Worm (Caenorhabditis elegans): Measurements from ENCODE around the gene chil-17.

Gene chil-17

ce11 chrII:9431119-9431518, 8.8 kb downstream of the chil-17 start:
- TF ChIP-seq sdc-2 (tag; optimal IDR thresholded peaks at IDR 0.05) (no peak), ceh-22 (tag; optimal IDR thresholded peaks at IDR 0.05) (no peak), K02D7.2 (tag; optimal IDR thresholded peaks at IDR 0.05) (no peak), pqm-1 (tag; optimal IDR thresholded peaks at IDR 0.05) (no peak), ceh-14 (tag; optimal IDR thresholded peaks at IDR 0.05) (no peak), pha-4 (tag; optimal IDR thresholded peaks at IDR 0.05) (no peak), mec-3 (tag; optimal IDR thresholded peaks at IDR 0.05; ENCODE audit: borderline replicate concordance) (no peak), lin-11 (tag; optimal IDR thresholded peaks at IDR 0.05) (no peak), ref-2 (tag; optimal IDR thresholded peaks at IDR 0.05) (no peak), pha-2 (tag; optimal IDR thresholded peaks at IDR 0.05) (no peak)

- TF ChIP-seq eyg-1 (tag; optimal IDR thresholded peaks at IDR 0.05) = no peak
- TF ChIP-seq madf-2 (tag; optimal IDR thresholded peaks at IDR 0.05) = no peak
- no peak for TF ChIP-seq ceh-9 (tag; optimal IDR thresholded peaks at IDR 0.05)
- TF ChIP-seq unc-55 (GFP tag; optimal IDR thresholded peaks at IDR 0.05) = no peak
- no peak for TF ChIP-seq sox-4 (tag; optimal IDR thresholded peaks at IDR 0.05)
- no peak for TF ChIP-seq Y22D7AL.16 (tag; optimal IDR thresholded peaks at IDR 0.05)
- no peak for TF ChIP-seq elt-4 (tag; optimal IDR thresholded peaks at IDR 0.05)
- no peak for TF ChIP-seq che-1 (tag; optimal IDR thresholded peaks at IDR 0.05)
- TF ChIP-seq nhr-11 (tag; optimal IDR thresholded peaks at IDR 0.05) = no peak
- TF ChIP-seq zip-5 (tag; optimal IDR thresholded peaks at IDR 0.05) = no peak
- TF ChIP-seq ama-1 (optimal IDR thresholded peaks at IDR 0.05) = no peak
- TF ChIP-seq T23F11.4 (GFP tag; optimal IDR thresholded peaks at IDR 0.05) = no peak
- no peak for TF ChIP-seq F13H6.1 (tag; optimal IDR thresholded peaks at IDR 0.05)
- TF ChIP-seq fkh-10 (GFP tag; optimal IDR thresholded peaks at IDR 0.05) = no peak
- no peak for TF ChIP-seq ceh-19 (GFP tag; optimal IDR thresholded peaks at IDR 0.05)
- TF ChIP-seq K02D7.2 (tag; optimal IDR thresholded peaks at IDR 0.05) = no peak
- TF ChIP-seq ref-2 (tag; optimal IDR thresholded peaks at IDR 0.05) = no peak
Observed at ce11 chrII:9427644-9428043, 12.3 kb downstream of the chil-17 start, which contains the start of gene M176.5. Gene M176.5, minus strand, starts transcription at chrII:9427744.

- no peak for TF ChIP-seq ceh-19 (GFP tag; optimal IDR thresholded peaks at IDR 0.05)
- no peak for TF ChIP-seq pha-2 (tag; optimal IDR thresholded peaks at IDR 0.05)
- no peak for TF ChIP-seq fkh-10 (GFP tag; optimal IDR thresholded peaks at IDR 0.05)
- no peak for TF ChIP-seq sdc-2 (tag; optimal IDR thresholded peaks at IDR 0.05)
- TF ChIP-seq pag-3 (tag; optimal IDR thresholded peaks at IDR 0.05; ENCODE audit: borderline replicate concordance) = no peak
- no peak for TF ChIP-seq lin-11 (tag; optimal IDR thresholded peaks at IDR 0.05)
- no peak for TF ChIP-seq dve-1 (tag; optimal IDR thresholded peaks at IDR 0.05)
- no peak for TF ChIP-seq gmeb-2 (tag; optimal IDR thresholded peaks at IDR 0.05)
- TF ChIP-seq ceh-22 (tag; optimal IDR thresholded peaks at IDR 0.05) = no peak
- no peak for TF ChIP-seq F13H6.1 (tag; optimal IDR thresholded peaks at IDR 0.05)
- no peak for TF ChIP-seq ceh-18 (tag; optimal IDR thresholded peaks at IDR 0.05)
- TF ChIP-seq unc-86 (tag; optimal IDR thresholded peaks at IDR 0.05) = no peak
- TF ChIP-seq ets-4 (tag; optimal IDR thresholded peaks at IDR 0.05) = no peak
- TF ChIP-seq npax-4 (tag; optimal IDR thresholded peaks at IDR 0.05) = no peak
- no peak for TF ChIP-seq ceh-30 (tag; optimal IDR thresholded peaks at IDR 0.05)
Observed at ce11 chrII:9426076-9426475, 13.9 kb downstream of the chil-17 start, which contains the start of gene M176.10. Gene M176.10, minus strand, starts transcription at chrII:9426176.

- no peak for TF ChIP-seq lin-11 (tag; optimal IDR thresholded peaks at IDR 0.05)
Observed at ce11 chrII:9421969-9422368, 18.0 kb downstream of the chil-17 start, which contains the start of gene M176.11. Gene M176.11, plus strand, starts transcription at chrII:9422269.

- TF ChIP-seq npax-4 (tag; optimal IDR thresholded peaks at IDR 0.05) (no peak), tbx-7 (tag; optimal IDR thresholded peaks at IDR 0.05) (no peak), pag-3 (tag; optimal IDR thresholded peaks at IDR 0.05; ENCODE audit: borderline replicate concordance) (no peak), unc-3 (GFP tag; conservative IDR thresholded peaks at IDR 0.05) (no peak), unc-3 (tag; optimal IDR thresholded peaks at IDR 0.05) (no peak), hlh-30 (tag; optimal IDR thresholded peaks at IDR 0.05; ENCODE audit: insufficient read depth) (no peak), odd-2 (tag; optimal IDR thresholded peaks at IDR 0.05) (no peak), T23F11.4 (GFP tag; optimal IDR thresholded peaks at IDR 0.05) (no peak), pha-2 (tag; optimal IDR thresholded peaks at IDR 0.05) (no peak), pat-9 (tag; optimal IDR thresholded peaks at IDR 0.05) (no peak), ceh-19 (GFP tag; optimal IDR thresholded peaks at IDR 0.05) (no peak), fkh-6 (tag; optimal IDR thresholded peaks at IDR 0.05) (no peak), ztf-16 (tag; optimal IDR thresholded peaks at IDR 0.05) (no peak), dmd-4 (tag; optimal IDR thresholded peaks at IDR 0.05; ENCODE audit: borderline replicate concordance) (no peak), K09A11.1 (tag; optimal IDR thresholded peaks at IDR 0.05; ENCODE audit: insufficient read depth) (no peak), nhr-232 (tag; optimal IDR thresholded peaks at IDR 0.05) (no peak)
Observed at ce11 chrII:9418843-9419532, 21.0 kb downstream of the chil-17 start.

Data from whole organism, late embryonic.